Fruit fly (Drosophila melanogaster): ENCODE measurements around the gene CG14957.
A peak's percentile ranks its signal among the peaks of the same experiment; 100 is the strongest.

DNA sequence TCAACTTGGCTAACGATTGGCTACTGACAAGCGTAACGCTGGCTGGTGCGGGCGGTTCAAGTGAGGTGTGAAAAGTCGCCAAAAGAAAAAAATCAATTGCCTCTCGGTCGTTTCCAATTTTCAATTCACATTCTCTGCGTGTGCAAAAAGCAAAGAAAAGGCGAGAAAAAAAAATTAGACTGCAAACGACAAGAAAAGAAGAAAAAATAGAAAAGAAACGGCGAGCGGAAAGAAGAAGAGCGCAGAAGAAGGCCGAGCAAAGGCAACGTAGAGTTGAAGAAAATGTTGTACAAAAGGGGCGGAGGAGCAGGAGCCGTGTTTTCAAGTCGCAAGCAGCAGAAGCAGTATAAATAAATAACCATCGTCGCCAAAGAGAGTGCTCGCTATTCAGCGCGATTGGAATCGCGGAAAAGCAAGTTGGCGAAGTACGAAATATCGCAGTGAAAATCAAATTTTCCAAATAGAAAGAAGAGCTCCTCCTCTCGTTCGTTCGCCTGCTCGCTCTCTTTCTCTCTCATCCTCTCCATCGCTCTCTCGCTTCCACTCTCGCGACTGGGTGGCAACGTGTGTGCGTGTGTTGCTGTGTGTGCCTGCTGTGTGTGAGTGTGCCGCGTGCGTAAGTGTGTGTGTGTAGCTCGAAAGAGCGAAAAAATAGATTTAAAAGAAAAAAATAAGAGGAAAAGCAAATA, 38.5 kb downstream of the CG14957 start:
- no peak for TF ChIP-seq CG7963 (GFP tag; IDR thresholded peaks at IDR 0.05; ENCODE audit: partially characterized antibody)
- TF ChIP-seq pita (GFP tag; optimal IDR thresholded peaks at IDR 0.05): no peak
- no peak for TF ChIP-seq Hr51 (GFP tag; optimal IDR thresholded peaks at IDR 0.05)
- TF ChIP-seq tup (GFP tag; optimal IDR thresholded peaks at IDR 0.05): no peak
- TF ChIP-seq CG32532 (GFP tag; IDR thresholded peaks at IDR 0.05): peak; percentile 55; the same call in 1 of the 2 replicates
- TF ChIP-seq CG34224 (GFP tag; IDR thresholded peaks at IDR 0.05; ENCODE audit: partially characterized antibody): no peak; the same call in 1 of the 3 replicates
- TF ChIP-seq CG14014 (GFP tag; IDR thresholded peaks at IDR 0.05): no peak
- TF ChIP-seq trem (tag; optimal IDR thresholded peaks at IDR 0.05): no peak
- peak; percentile 57 for TF ChIP-seq CG12219 (GFP tag; optimal IDR thresholded peaks at IDR 0.05)

All from whole organism, embryonic.